Worm (Caenorhabditis elegans) whole organism, L1 larva: ENCODE data around the gene C44B9.3.

Source experiments
- C04F5.9 ChIP-seq: sonication (generic microtip); optimal IDR thresholded peaks from 2 replicates; lab custom pipeline; 2016; ENCODE audit warnings: missing genetic modification characterization, missing compliant biosample characterization
- Y116A8C.19 ChIP-seq: sonication (generic microtip); optimal IDR thresholded peaks from 2 replicates; lab custom pipeline; 2016; ENCODE audit warnings: missing compliant biosample characterization, missing genetic modification characterization, borderline replicate concordance
- aha-1 ChIP-seq: fragments of 150-350 bp; optimal IDR thresholded peaks from 2 replicates; lab custom pipeline; 2014; ENCODE audit warnings: missing biosample characterization, missing genetic modification characterization
- aly-2 ChIP-seq: fragments of 150-350 bp; optimal IDR thresholded peaks from 2 replicates; lab custom pipeline; 2014; ENCODE audit warnings: missing biosample characterization, missing genetic modification characterization
- blmp-1 ChIP-seq: fragments of 150-350 bp; optimal IDR thresholded peaks from 2 replicates; lab custom pipeline; 2014; ENCODE audit warnings: missing biosample characterization, missing genetic modification characterization
- ceh-90 ChIP-seq: sonication (generic microtip); optimal IDR thresholded peaks from 2 replicates; lab custom pipeline; 2016; ENCODE audit warnings: missing genetic modification characterization, missing compliant biosample characterization
- dsc-1 ChIP-seq: sonication (generic microtip); optimal IDR thresholded peaks from 2 replicates; lab custom pipeline; 2016; ENCODE audit warnings: mild to moderate bottlenecking, missing genetic modification characterization, missing compliant biosample characterization
- efl-1 ChIP-seq, 4 experiments: fragments of 150-350 bp; optimal IDR thresholded peaks in 3 of 4; peaks in 1 of 4; 1 replicate in 1 of 4; 2 replicates in 3 of 4; lab custom pipeline; 2014; ENCODE audit warnings: missing biosample characterization in 2 of 4, missing genetic modification characterization in 2 of 4, missing genetic modification reagents in 2 of 4
- egl-27 ChIP-seq, 2 experiments: fragments of 150-350 bp in 1 of 2; sonication (generic microtip); optimal IDR thresholded peaks; 3 replicates each; lab custom pipeline; 2017 to 2018; ENCODE audit warnings: missing biosample characterization in 2 of 2, missing genetic modification characterization in 2 of 2, missing genetic modification reagents in 2 of 2
- elt-2 ChIP-seq: sonication (generic microtip); optimal IDR thresholded peaks from 2 replicates; lab custom pipeline; 2016; ENCODE audit warnings: missing genetic modification characterization, mild to moderate bottlenecking, inconsistent platforms, missing compliant biosample characterization, missing genetic modification reagents
- elt-3 ChIP-seq, 6 experiments: fragments of 150-350 bp in 1 of 6; sonication (generic microtip); optimal IDR thresholded peaks; 2 replicates each; lab custom pipeline; 2017 to 2018; ENCODE audit warnings: missing biosample characterization in 6 of 6, missing genetic modification characterization in 6 of 6, inconsistent platforms in 1 of 6
- ets-5 ChIP-seq: fragments of 200-800 bp; sonication (Bioruptor generic); IDR thresholded peaks from 2 replicates; pipeline ENCODE4 v1.3.6; 2022; ENCODE audit warnings: missing genetic modification characterization, missing compliant biosample characterization
- fkh-4 ChIP-seq: sonication (generic microtip); optimal IDR thresholded peaks from 2 replicates; lab custom pipeline; 2016; ENCODE audit warnings: missing compliant biosample characterization, missing genetic modification characterization, borderline replicate concordance
- fkh-8 ChIP-seq: sonication (generic microtip); optimal IDR thresholded peaks from 2 replicates; lab custom pipeline; 2016; ENCODE audit warnings: mild to moderate bottlenecking, missing genetic modification characterization, missing compliant biosample characterization
- grh-1 ChIP-seq: fragments of 200-800 bp; sonication (Bioruptor generic); IDR thresholded peaks from 2 replicates; pipeline ENCODE4 v1.3.6; 2022; ENCODE audit warnings: missing genetic modification reagents, missing genetic modification characterization, missing compliant biosample characterization
- hlh-4 ChIP-seq: sonication (generic microtip); optimal IDR thresholded peaks from 2 replicates; lab custom pipeline; 2016; ENCODE audit warnings: mild to moderate bottlenecking, missing genetic modification characterization, missing compliant biosample characterization
- irx-1 ChIP-seq: sonication (generic microtip); optimal IDR thresholded peaks from 2 replicates; lab custom pipeline; 2016; ENCODE audit warnings: missing genetic modification characterization, missing compliant biosample characterization
- isw-1 ChIP-seq: fragments of 200-800 bp; sonication (Bioruptor generic); IDR thresholded peaks from 2 replicates; pipeline ENCODE4 v1.3.6; 2022; ENCODE audit warnings: missing genetic modification characterization, missing compliant biosample characterization
- jun-1 ChIP-seq: fragments of 150-350 bp; optimal IDR thresholded peaks from 2 replicates; lab custom pipeline; 2014; ENCODE audit warnings: missing biosample characterization, missing genetic modification reagents, missing genetic modification characterization
- lin-35 ChIP-seq, 2 experiments: fragments of 150-350 bp; optimal IDR thresholded peaks; 2 replicates each; lab custom pipeline; 2014; ENCODE audit warnings: missing biosample characterization in 2 of 2, missing genetic modification characterization in 2 of 2, missing genetic modification reagents in 2 of 2
- mab-9 ChIP-seq: fragments of 200-800 bp; sonication (Bioruptor generic); IDR thresholded peaks from 2 replicates; pipeline ENCODE4 v1.3.6; 2022; ENCODE audit warnings: missing genetic modification reagents, missing genetic modification characterization, missing compliant biosample characterization
- mep-1 ChIP-seq: fragments of 150-350 bp; optimal IDR thresholded peaks from 2 replicates; lab custom pipeline; 2014; ENCODE audit warnings: missing biosample characterization, missing genetic modification characterization
- nhr-11 ChIP-seq: fragments of 150-350 bp; optimal IDR thresholded peaks from 2 replicates; lab custom pipeline; 2014; ENCODE audit warnings: missing biosample characterization, missing genetic modification characterization
- nhr-20 ChIP-seq: sonication (generic microtip); optimal IDR thresholded peaks from 2 replicates; lab custom pipeline; 2016; ENCODE audit warnings: mild to moderate bottlenecking, missing genetic modification characterization, missing compliant biosample characterization
- nhr-237 ChIP-seq: fragments of 150-350 bp; optimal IDR thresholded peaks from 2 replicates; lab custom pipeline; 2014; ENCODE audit warnings: missing biosample characterization, missing genetic modification characterization
- nhr-28 ChIP-seq: fragments of 150-350 bp; optimal IDR thresholded peaks from 2 replicates; lab custom pipeline; 2014; ENCODE audit warnings: missing biosample characterization, missing genetic modification characterization
- nhr-47 ChIP-seq: sonication (generic microtip); optimal IDR thresholded peaks from 2 replicates; lab custom pipeline; 2016; ENCODE audit warnings: mild to moderate bottlenecking, missing genetic modification characterization, moderate library complexity, missing compliant biosample characterization
- nhr-71 ChIP-seq: sonication (generic microtip); optimal IDR thresholded peaks from 2 replicates; lab custom pipeline; 2016; ENCODE audit warnings: mild to moderate bottlenecking, missing genetic modification characterization, moderate library complexity, missing compliant biosample characterization
- nhr-76 ChIP-seq: sonication (generic microtip); optimal IDR thresholded peaks from 2 replicates; lab custom pipeline; 2017; ENCODE audit warnings: missing biosample characterization, missing genetic modification characterization
- nhr-84 ChIP-seq: sonication (generic microtip); optimal IDR thresholded peaks from 2 replicates; lab custom pipeline; 2017; ENCODE audit warnings: missing biosample characterization, missing genetic modification characterization
- pag-3 ChIP-seq: sonication (generic microtip); optimal IDR thresholded peaks from 2 replicates; lab custom pipeline; 2017; ENCODE audit warnings: missing genetic modification characterization, mild to moderate bottlenecking, missing compliant biosample characterization, antibody characterized with exemption, borderline replicate concordance; ENCODE audit not compliant: insufficient read depth
- pax-3 ChIP-seq: fragments of 200-800 bp; sonication (Bioruptor generic); optimal IDR thresholded peaks from 2 replicates; lab custom pipeline; 2018; ENCODE audit warnings: mild to moderate bottlenecking, missing genetic modification characterization, moderate library complexity, missing compliant biosample characterization
- skn-1 ChIP-seq: fragments of 150-350 bp; optimal IDR thresholded peaks from 2 replicates; lab custom pipeline; 2014; ENCODE audit warnings: missing biosample characterization, missing genetic modification characterization
- snpc-4 ChIP-seq: fragments of 150-350 bp; optimal IDR thresholded peaks from 2 replicates; lab custom pipeline; 2014; ENCODE audit warnings: missing biosample characterization, missing genetic modification characterization
- snu-23 ChIP-seq: sonication (generic microtip); optimal IDR thresholded peaks from 2 replicates; lab custom pipeline; 2016; ENCODE audit warnings: missing genetic modification characterization, missing compliant biosample characterization
- sox-4 ChIP-seq: sonication (generic microtip); optimal IDR thresholded peaks from 2 replicates; lab custom pipeline; 2016; ENCODE audit warnings: missing genetic modification characterization, missing compliant biosample characterization
- sptf-1 ChIP-seq: fragments of 150-350 bp; optimal IDR thresholded peaks from 2 replicates; lab custom pipeline; 2014; ENCODE audit warnings: missing biosample characterization, missing genetic modification characterization
- swsn-7 ChIP-seq: sonication (generic microtip); optimal IDR thresholded peaks from 2 replicates; lab custom pipeline; 2016; ENCODE audit warnings: missing genetic modification characterization, missing compliant biosample characterization
- tlp-1 ChIP-seq: fragments of 150-350 bp; optimal IDR thresholded peaks from 2 replicates; lab custom pipeline; 2014; ENCODE audit warnings: missing biosample characterization, missing genetic modification characterization
- unc-130 ChIP-seq: fragments of 150-350 bp; optimal IDR thresholded peaks from 2 replicates; lab custom pipeline; 2017; ENCODE audit warnings: missing biosample characterization, missing genetic modification characterization, inconsistent platforms
- unc-62 ChIP-seq: fragments of 150-350 bp; optimal IDR thresholded peaks from 2 replicates; lab custom pipeline; 2014; ENCODE audit warnings: missing biosample characterization, missing genetic modification reagents, missing genetic modification characterization
- unc-86 ChIP-seq: sonication (generic microtip); optimal IDR thresholded peaks from 2 replicates; lab custom pipeline; 2016; ENCODE audit warnings: missing genetic modification characterization, missing compliant biosample characterization
- unc-98 ChIP-seq: fragments of 200-800 bp; sonication (Bioruptor generic); IDR thresholded peaks from 2 replicates; pipeline ENCODE4 v1.3.6; 2022; ENCODE audit warnings: missing genetic modification characterization, missing compliant biosample characterization
- zip-4 ChIP-seq: fragments of 200-800 bp; sonication (Bioruptor generic); optimal IDR thresholded peaks from 2 replicates; lab custom pipeline; 2018; ENCODE audit warnings: mild to moderate bottlenecking, missing genetic modification characterization, moderate library complexity, missing compliant biosample characterization
- ztf-11 ChIP-seq, 2 experiments: sonication (generic microtip); optimal IDR thresholded peaks; 2 replicates each; lab custom pipeline; 2016 to 2017; ENCODE audit warnings: missing genetic modification characterization in 2 of 2, missing biosample characterization in 1 of 2, missing compliant biosample characterization in 1 of 2
- ztf-4 ChIP-seq: fragments of 150-350 bp; optimal IDR thresholded peaks from 2 replicates; lab custom pipeline; 2014; ENCODE audit warnings: missing biosample characterization, missing genetic modification characterization

The C44B9.3 gene

DNA sequence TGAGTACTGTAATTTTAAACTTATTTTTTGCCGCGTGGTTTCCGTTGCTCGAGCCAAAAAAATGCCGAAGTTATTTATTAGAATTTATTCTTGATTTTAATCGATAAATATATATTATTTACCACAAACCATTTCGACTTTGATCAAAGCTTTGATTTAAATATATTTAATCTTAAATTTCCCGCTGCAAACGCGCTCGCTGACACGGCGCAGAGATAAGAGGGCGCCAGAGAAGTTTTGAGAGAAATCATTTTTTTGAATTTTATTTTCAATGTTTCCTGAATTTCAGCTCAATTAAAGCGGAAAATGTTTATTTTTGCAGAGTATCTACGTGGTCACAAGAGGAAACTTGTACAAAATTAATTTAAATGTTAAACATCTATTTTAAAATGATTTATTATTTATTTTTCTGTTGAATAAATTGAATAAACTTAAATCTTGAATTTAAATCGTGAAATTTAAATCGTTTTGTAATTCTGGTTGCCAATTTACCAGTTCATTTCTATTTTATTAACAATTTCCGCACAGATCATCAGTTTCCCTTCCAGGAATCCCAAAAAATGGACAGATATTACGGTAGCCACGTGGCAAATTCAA lies 15.9 kb upstream of the C44B9.3 start, which contains the start of gene com-1 (continued):
- TF ChIP-seq pag-3 (tag; lab: Kevin White, UChicago) (no peak), nhr-47 (tag; lab: Kevin White, UChicago) (peak; percentile 46), nhr-20 (peak; percentile 29), snu-23 (peak; percentile 54), skn-1 (tag; lab: Kevin White, UChicago) (peak; percentile 42), ztf-11 (tag; optimal IDR thresholded peaks at IDR 0.05; lab: Kevin White, UChicago) (no peak), grh-1 (GFP tag; lab: Robert Waterston, UW) (no peak), lin-35 (GFP tag; optimal IDR thresholded peaks at IDR 0.05; lab: Kevin White, UChicago) (peak; percentile 58 to 67), ets-5 (GFP tag; lab: Robert Waterston, UW) (no peak), nhr-71 (tag; lab: Kevin White, UChicago) (peak; percentile 53), nhr-11 (tag; lab: Kevin White, UChicago) (no peak), jun-1 (no peak), tlp-1 (tag; lab: Kevin White, UChicago) (no peak), Y116A8C.19 (no peak)

DNA sequence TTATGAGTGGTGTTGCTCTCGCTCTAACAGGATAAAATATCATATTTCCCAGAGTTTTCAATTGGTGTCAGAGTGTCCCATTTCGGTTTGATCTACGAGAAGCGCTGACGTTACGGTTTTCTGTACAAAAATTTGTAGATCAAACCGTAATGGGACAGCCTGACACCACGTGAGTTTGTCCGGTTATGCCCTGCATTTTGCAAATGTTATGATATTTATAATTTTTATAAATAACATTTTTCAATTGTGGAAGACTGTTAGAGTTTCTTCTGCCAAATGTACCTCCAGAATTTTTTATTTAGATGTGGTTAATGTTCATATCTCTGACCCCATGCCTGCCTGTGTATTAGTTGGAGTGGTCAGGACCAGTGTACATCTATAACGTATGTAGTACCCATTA lies 14.2 kb upstream of the C44B9.3 start, which contains the start of gene fbxb-87:
TSS of gene fbxb-87 (plus strand) at position 301 of the 400 bp plus-strand sequence.
- no peak for TF ChIP-seq hlh-4 (tag; lab: Kevin White, UChicago)
- no peak for TF ChIP-seq unc-98 (GFP tag; lab: Robert Waterston, UW)
- TF ChIP-seq skn-1 (tag; lab: Kevin White, UChicago), result no peak
- TF ChIP-seq unc-130 (tag; lab: Kevin White, UChicago), result no peak
- no peak for TF ChIP-seq aha-1 (tag; lab: Kevin White, UChicago)
- no peak for TF ChIP-seq ets-5 (GFP tag; lab: Robert Waterston, UW)
- no peak for TF ChIP-seq dsc-1 (tag; lab: Kevin White, UChicago)
- TF ChIP-seq nhr-84 (tag; lab: Kevin White, UChicago), result no peak
- no peak for TF ChIP-seq elt-2
- TF ChIP-seq swsn-7 (tag; lab: Kevin White, UChicago), result no peak
- no peak for TF ChIP-seq elt-3 (tag; optimal IDR thresholded peaks at IDR 0.05; lab: Kevin White, UChicago)
- no peak for TF ChIP-seq zip-4 (GFP tag; lab: Kevin White, UChicago)
- TF ChIP-seq sptf-1 (tag; lab: Kevin White, UChicago), result no peak
- no peak for TF ChIP-seq mab-9
- TF ChIP-seq ztf-4 (tag; lab: Kevin White, UChicago), result no peak
- TF ChIP-seq aly-2 (tag; lab: Kevin White, UChicago), result no peak
- no peak for TF ChIP-seq egl-27 (tag; optimal IDR thresholded peaks at IDR 0.05; lab: Kevin White, UChicago)
- TF ChIP-seq, all 84 proteins: peak for 0

- TF ChIP-seq fkh-8 (tag; lab: Kevin White, UChicago), result no peak
- no peak for TF ChIP-seq isw-1
- TF ChIP-seq tlp-1 (tag; lab: Kevin White, UChicago), result no peak
- TF ChIP-seq egl-27 (tag; optimal IDR thresholded peaks at IDR 0.05; lab: Kevin White, UChicago), result no peak
- no peak for TF ChIP-seq pax-3 (tag; lab: Kevin White, UChicago)
- TF ChIP-seq, all 84 proteins: peak for 0
Measured at ce11 chrIII:10888824-10889223, 8.8 kb upstream of the C44B9.3 start.

DNA sequence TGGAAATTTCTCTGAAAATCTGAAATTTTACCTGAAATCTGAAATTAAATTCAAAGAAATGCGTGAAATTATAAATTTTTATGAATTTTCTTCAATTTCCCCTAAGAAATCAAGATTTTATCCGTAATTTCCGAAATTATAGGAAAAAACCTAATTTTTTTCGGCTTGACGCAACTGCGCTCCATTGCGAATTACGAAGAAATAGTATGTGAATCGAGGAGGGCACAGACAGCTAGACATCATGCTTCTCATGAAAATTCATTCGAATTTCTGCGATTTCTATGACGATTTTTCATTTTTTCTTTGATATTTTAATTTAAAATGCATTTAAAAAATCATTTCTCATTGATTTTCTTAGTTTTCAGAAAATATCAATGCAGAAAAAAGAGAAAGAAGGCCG lies 2.0 kb upstream of the C44B9.3 start:
- TF ChIP-seq snu-23 (peak; percentile 84), dsc-1 (tag; lab: Kevin White, UChicago) (peak; percentile 81), C04F5.9 (tag; lab: Kevin White, UChicago) (peak; percentile 13), ztf-11 (tag; optimal IDR thresholded peaks at IDR 0.05; lab: Kevin White, UChicago) (peak in 1 of 2 experiments; percentile 48), unc-86 (tag; lab: Kevin White, UChicago) (peak; percentile 74), sox-4 (tag; lab: Kevin White, UChicago) (peak; percentile 20), pag-3 (tag; lab: Kevin White, UChicago) (no peak), nhr-28 (no peak), lin-35 (GFP tag; optimal IDR thresholded peaks at IDR 0.05; lab: Kevin White, UChicago) (peak; percentile 64 to 84), fkh-4 (no peak), nhr-76 (tag; lab: Kevin White, UChicago) (no peak), nhr-237 (tag; lab: Kevin White, UChicago) (peak; percentile 17), snpc-4 (tag; lab: Kevin White, UChicago) (peak; percentile 37), jun-1 (peak; percentile 35), ceh-90 (tag; lab: Kevin White, UChicago) (no peak), mep-1 (tag; lab: Kevin White, UChicago) (peak; percentile 89), blmp-1 (tag; lab: Kevin White, UChicago) (peak; percentile 40), unc-62 (no peak), efl-1 (optimal IDR thresholded peaks at IDR 0.05; lab: Kevin White, UChicago) (peak; percentile 80 to 84), efl-1 (GFP tag; optimal IDR thresholded peaks at IDR 0.05 in 1 of 2; lab: Kevin White, UChicago) (peak; percentile 78 to 96), irx-1 (peak; percentile 73)
